Fruit fly (Drosophila melanogaster): Measurements from ENCODE around the gene obst-A.

obst-A gene

dm6 chrX:20256849-20257590 is 17.4 kb downstream of the obst-A start, which contains the start of gene CG17065 (continued):
- TF ChIP-seq Stat92E (GFP tag; optimal IDR thresholded peaks at IDR 0.05) (peak in 1 of 3 experiments; percentile 51), sens-2 (GFP tag; IDR thresholded peaks at IDR 0.05) (no peak), amos (GFP tag; IDR thresholded peaks at IDR 0.05; ENCODE audit: partially characterized antibody) (peak; percentile 37; the same call in 1 of the 2 replicates), vvl (GFP tag; IDR thresholded peaks at IDR 0.05) (peak; percentile 14; the same call in 1 of the 2 replicates), NK7.1 (GFP tag; optimal IDR thresholded peaks at IDR 0.05) (peak; percentile 9), pum (GFP tag; optimal IDR thresholded peaks at IDR 0.05) (peak; percentile 41), chn (GFP tag; optimal IDR thresholded peaks at IDR 0.05) (peak; percentile 49), fu2 (GFP tag; optimal IDR thresholded peaks at IDR 0.05) (peak; percentile 23), dati (GFP tag; IDR thresholded peaks at IDR 0.05) (no peak), CG14667 (GFP tag; IDR thresholded peaks at IDR 0.05) (no peak), bab2 (GFP tag; optimal IDR thresholded peaks at IDR 0.05) (peak; percentile 35), CG11695 (GFP tag; IDR thresholded peaks at IDR 0.05) (no peak), Atf6 (GFP tag; IDR thresholded peaks at IDR 0.05) (no peak), rib (GFP tag; IDR thresholded peaks at IDR 0.05) (no peak), CG9797 (GFP tag; optimal IDR thresholded peaks at IDR 0.05) (peak; percentile 15), CG18599 (GFP tag; optimal IDR thresholded peaks at IDR 0.05) (peak; percentile 24), Scr (GFP tag; IDR thresholded peaks at IDR 0.05; ENCODE audit: partially characterized antibody) (no peak; the same call in 1 of the 2 replicates), Pdp1 (GFP tag; optimal IDR thresholded peaks at IDR 0.05) (peak in 1 of 2 experiments; percentile 36), bcd (GFP tag; optimal IDR thresholded peaks at IDR 0.05) (peak; percentile 63), Fer3 (tag; optimal IDR thresholded peaks at IDR 0.05) (peak; percentile 22), cas (GFP tag; IDR thresholded peaks at IDR 0.05) (no peak), CG10274 (GFP tag; optimal IDR thresholded peaks at IDR 0.05) (no peak), Lim3 (GFP tag; IDR thresholded peaks at IDR 0.05) (no peak), Hmr (GFP tag; optimal IDR thresholded peaks at IDR 0.05) (peak; percentile 41), CG4424 (GFP tag; optimal IDR thresholded peaks at IDR 0.05) (peak; percentile 48), Myb (GFP tag; optimal IDR thresholded peaks at IDR 0.05) (peak; percentile 85), CG15514 (GFP tag; optimal IDR thresholded peaks at IDR 0.05) (peak; percentile 46), mirr (GFP tag; optimal IDR thresholded peaks at IDR 0.05) (no peak), CG32532 (GFP tag; IDR thresholded peaks at IDR 0.05) (0 out of 2 replicates have a peak, but pooled peaks have one; percentile 32), CG30403 (GFP tag; optimal IDR thresholded peaks at IDR 0.05) (peak; percentile 34), CG12391 (tag; optimal IDR thresholded peaks at IDR 0.05) (peak; percentile 49), BEAF-32 (GFP tag; optimal IDR thresholded peaks at IDR 0.05) (peak; percentile 46), CG9437 (GFP tag; optimal IDR thresholded peaks at IDR 0.05) (peak; percentile 27), row (GFP tag; IDR thresholded peaks at IDR 0.05) (peak; percentile 94), CG34376 (GFP tag; optimal IDR thresholded peaks at IDR 0.05) (peak; percentile 54), CG8924 (tag; optimal IDR thresholded peaks at IDR 0.05) (peak; percentile 20), inv (GFP tag; IDR thresholded peaks at IDR 0.05; ENCODE audit: partially characterized antibody) (0 out of 2 replicates have a peak, but pooled peaks have one; percentile 30), esg (GFP tag; conservative IDR thresholded peaks at IDR 0.05) (no peak), HLH54F (GFP tag; optimal IDR thresholded peaks at IDR 0.05) (peak; percentile 35), sug (tag; optimal IDR thresholded peaks at IDR 0.05) (peak; percentile 51), Hr39 (optimal IDR thresholded peaks at IDR 0.05) (no peak), maf-S (GFP tag; optimal IDR thresholded peaks at IDR 0.05) (peak; percentile 22), CG9215 (GFP tag; IDR thresholded peaks at IDR 0.05) (peak; percentile 26; the same call in 1 of the 2 replicates), pb (GFP tag; optimal IDR thresholded peaks at IDR 0.05) (peak; percentile 22), tin (GFP tag; optimal IDR thresholded peaks at IDR 0.05) (peak; percentile 4), CG2116 (GFP tag; optimal IDR thresholded peaks at IDR 0.05) (peak; percentile 47), jumu (GFP tag; optimal IDR thresholded peaks at IDR 0.05) (peak; percentile 13), CG13894 (tag; optimal IDR thresholded peaks at IDR 0.05) (peak; percentile 20), NfI (GFP tag; optimal IDR thresholded peaks at IDR 0.05) (peak; percentile 27)

All from whole organism, embryonic.